Fruit fly (Drosophila melanogaster) whole organism: ENCODE results near the gene xit.

Experiments used
- pan ChIP-seq: fragments of >200 bp; optimal IDR thresholded peaks from 2 replicates; lab custom pipeline; 2017
- psq ChIP-seq: fragments of >200 bp; optimal IDR thresholded peaks from 2 replicates; lab custom pipeline; 2017

- TF ChIP-seq psq (lab: Kevin White, UChicago) = no peak
- no peak for TF ChIP-seq pan (lab: Kevin White, UChicago)
Measured at dm6 chrX:6852574-6852973, 31.8 kb downstream of the xit start.
